Worm (Caenorhabditis elegans): ENCODE measurements around the gene C49F8.1.

C49F8.1 gene

ce11 chrX:13396550-13397023 lies 31.8 kb upstream of the C49F8.1 start, which contains the start of gene F02C12.3:
Gene F02C12.3 (plus strand): TSS chrX:13396973.
- TF ChIP-seq spr-1 (tag; optimal IDR thresholded peaks at IDR 0.05) (no peak), nhr-237 (tag; optimal IDR thresholded peaks at IDR 0.05) (no peak), dve-1 (tag; optimal IDR thresholded peaks at IDR 0.05; ENCODE audit: insufficient read depth) (peak; percentile 77), F10B5.3 (tag; optimal IDR thresholded peaks at IDR 0.05) (no peak), lir-3 (tag; optimal IDR thresholded peaks at IDR 0.05) (no peak), R02D3.7 (tag; optimal IDR thresholded peaks at IDR 0.05) (peak; percentile 51), dmd-6 (GFP tag; IDR thresholded peaks at IDR 0.05) (peak; percentile 63), snpc-4 (tag; optimal IDR thresholded peaks at IDR 0.05) (no peak), aly-2 (tag; optimal IDR thresholded peaks at IDR 0.05) (no peak), mdl-1 (tag; optimal IDR thresholded peaks at IDR 0.05) (peak in 1 of 2 experiments; percentile 16), nhr-6 (tag; optimal IDR thresholded peaks at IDR 0.05) (peak; percentile 68), dmd-9 (GFP tag; IDR thresholded peaks at IDR 0.05) (no peak), ceh-20 (GFP tag; IDR thresholded peaks at IDR 0.05) (no peak), egl-43 (GFP tag; IDR thresholded peaks at IDR 0.05) (no peak), saeg-2 (GFP tag; IDR thresholded peaks at IDR 0.05) (no peak), Y5F2A.4 (GFP tag; optimal IDR thresholded peaks at IDR 0.05) (no peak), ceh-62 (tag; optimal IDR thresholded peaks at IDR 0.05) (no peak), ceh-82 (tag; optimal IDR thresholded peaks at IDR 0.05) (no peak), nhr-25 (tag; optimal IDR thresholded peaks at IDR 0.05; ENCODE audit: borderline replicate concordance, insufficient read depth) (peak; percentile 15), daf-16 (GFP tag; optimal IDR thresholded peaks at IDR 0.05) (peak in 1 of 2 experiments; percentile 70), daf-16 (tag; optimal IDR thresholded peaks at IDR 0.05) (peak; percentile 74), ztf-7 (tag; optimal IDR thresholded peaks at IDR 0.05) (peak; percentile 20), aha-1 (tag) (no peak), hlh-30 (tag; optimal IDR thresholded peaks at IDR 0.05; ENCODE audit: insufficient read depth) (peak; percentile 74), F49E8.2 (tag; optimal IDR thresholded peaks at IDR 0.05; ENCODE audit: borderline replicate concordance) (no peak), lin-15B (tag; optimal IDR thresholded peaks at IDR 0.05) (no peak), mxl-3 (GFP tag; optimal IDR thresholded peaks at IDR 0.05) (no peak), hlh-11 (tag; optimal IDR thresholded peaks at IDR 0.05) (peak; percentile 73), skn-1 (tag; optimal IDR thresholded peaks at IDR 0.05) (no peak), unc-39 (tag; optimal IDR thresholded peaks at IDR 0.05) (no peak), T20F7.1 (GFP tag; optimal IDR thresholded peaks at IDR 0.05) (peak; percentile 100), lim-7 (GFP tag; IDR thresholded peaks at IDR 0.05) (no peak), nhr-102 (tag; optimal IDR thresholded peaks at IDR 0.05) (peak; percentile 75), nhr-48 (tag; optimal IDR thresholded peaks at IDR 0.05) (peak; percentile 52), mes-2 (tag; optimal IDR thresholded peaks at IDR 0.05; ENCODE audit: poor library complexity, severe bottlenecking) (peak; percentile 82), daf-19 (GFP tag; conservative IDR thresholded peaks at IDR 0.05) (no peak), attf-4 (tag; optimal IDR thresholded peaks at IDR 0.05) (no peak), gei-8 (GFP tag; optimal IDR thresholded peaks at IDR 0.05) (no peak), nhr-111 (GFP tag; optimal IDR thresholded peaks at IDR 0.05) (no peak), mdt-29 (GFP tag; IDR thresholded peaks at IDR 0.05) (no peak), egl-27 (tag; optimal IDR thresholded peaks at IDR 0.05) (no peak), snpc-1.2 (GFP tag; IDR thresholded peaks at IDR 0.05) (no peak), madf-5 (GFP tag; IDR thresholded peaks at IDR 0.05) (no peak), jun-1 (tag; optimal IDR thresholded peaks at IDR 0.05) (no peak), ZK546.5 (tag; optimal IDR thresholded peaks at IDR 0.05) (no peak), zfp-3 (GFP tag; conservative IDR thresholded peaks at IDR 0.05) (no peak), lin-1 (GFP tag; IDR thresholded peaks at IDR 0.05) (no peak), unc-62 (GFP tag; optimal IDR thresholded peaks at IDR 0.05 in 1 of 2) (no peak), unc-62 (tag; optimal IDR thresholded peaks at IDR 0.05) (no peak), ces-1 (GFP tag; optimal IDR thresholded peaks at IDR 0.05) (no peak), F37D6.2 (tag; optimal IDR thresholded peaks at IDR 0.05) (peak; percentile 32), tag-97 (GFP tag; IDR thresholded peaks at IDR 0.05) (no peak)

Data from whole organism, L4 larva.